Worm (Caenorhabditis elegans) whole organism, L3 larva: Measurements from ENCODE around the gene nhr-97.
A peak's percentile ranks its signal among the peaks of the same experiment; 100 is the strongest.

ENCODE experiments used
- R02D3.7 ChIP-seq: fragments of 150-350 bp; optimal IDR thresholded peaks from 2 replicates; lab custom pipeline; 2014; ENCODE audit warnings: missing biosample characterization, missing genetic modification characterization
- ZK546.5 ChIP-seq: sonication (generic microtip); optimal IDR thresholded peaks from 2 replicates; lab custom pipeline; 2017; ENCODE audit warnings: missing biosample characterization, missing genetic modification characterization
- aly-2 ChIP-seq: fragments of 150-350 bp; optimal IDR thresholded peaks from 2 replicates; lab custom pipeline; 2014; ENCODE audit warnings: missing biosample characterization, missing genetic modification characterization
- ama-1 ChIP-seq: fragments of 150-350 bp; optimal IDR thresholded peaks from 2 replicates; lab custom pipeline; 2018
- ceh-16 ChIP-seq: sonication (generic microtip); optimal IDR thresholded peaks from 2 replicates; lab custom pipeline; 2017; ENCODE audit warnings: missing biosample characterization, missing genetic modification characterization
- ceh-28 ChIP-seq: fragments of 150-350 bp; optimal IDR thresholded peaks from 2 replicates; lab custom pipeline; 2014; ENCODE audit warnings: missing biosample characterization, missing genetic modification reagents, missing genetic modification characterization
- ceh-82 ChIP-seq: fragments of 150-350 bp; optimal IDR thresholded peaks from 2 replicates; lab custom pipeline; 2014; ENCODE audit warnings: missing biosample characterization, missing genetic modification characterization
- ceh-9 ChIP-seq: sonication (generic microtip); optimal IDR thresholded peaks from 2 replicates; lab custom pipeline; 2018; ENCODE audit warnings: missing biosample characterization, missing genetic modification characterization
- daf-12 ChIP-seq: fragments of 150-350 bp; optimal IDR thresholded peaks from 2 replicates; lab custom pipeline; 2014; ENCODE audit warnings: missing biosample characterization, missing genetic modification reagents, missing genetic modification characterization
- egl-27 ChIP-seq: sonication (generic microtip); optimal IDR thresholded peaks from 4 replicates; lab custom pipeline; 2017; ENCODE audit warnings: missing biosample characterization, missing genetic modification reagents, missing genetic modification characterization
- egl-5 ChIP-seq: fragments of 150-350 bp; optimal IDR thresholded peaks from 2 replicates; lab custom pipeline; 2017; ENCODE audit warnings: missing biosample characterization, missing genetic modification reagents, missing genetic modification characterization, inconsistent platforms
- elt-1 ChIP-seq: fragments of 150-350 bp; optimal IDR thresholded peaks from 2 replicates; lab custom pipeline; 2014; ENCODE audit warnings: missing biosample characterization, missing genetic modification characterization
- elt-2 ChIP-seq: sonication (generic microtip); optimal IDR thresholded peaks from 2 replicates; lab custom pipeline; 2016; ENCODE audit warnings: missing genetic modification reagents, mild to moderate bottlenecking, missing genetic modification characterization, missing compliant biosample characterization
- elt-3 ChIP-seq, 3 experiments: fragments of 150-350 bp in 1 of 3; sonication (generic microtip) in 2 of 3; optimal IDR thresholded peaks; 2 replicates in 2 of 3; 4 replicates in 1 of 3; lab custom pipeline; 2014 to 2017; ENCODE audit warnings: missing biosample characterization in 3 of 3, missing genetic modification characterization in 3 of 3
- eor-1 ChIP-seq, 2 experiments: fragments of 150-350 bp; optimal IDR thresholded peaks; 2 replicates each; lab custom pipeline; 2014 to 2018; ENCODE audit warnings: missing biosample characterization in 2 of 2, missing genetic modification characterization in 2 of 2
- fkh-10 ChIP-seq: sonication (generic microtip); optimal IDR thresholded peaks from 2 replicates; lab custom pipeline; 2017; ENCODE audit warnings: missing biosample characterization, missing genetic modification reagents, missing genetic modification characterization
- fkh-2 ChIP-seq: fragments of 150-350 bp; optimal IDR thresholded peaks from 2 replicates; lab custom pipeline; 2014; ENCODE audit warnings: missing biosample characterization, missing genetic modification reagents, missing genetic modification characterization
- fos-1 ChIP-seq: fragments of 150-350 bp; optimal IDR thresholded peaks from 2 replicates; lab custom pipeline; 2014; ENCODE audit warnings: missing biosample characterization, missing genetic modification characterization
- hmg-11 ChIP-seq: sonication (generic microtip); optimal IDR thresholded peaks from 2 replicates; lab custom pipeline; 2016; ENCODE audit warnings: missing genetic modification characterization, missing compliant biosample characterization
- jun-1 ChIP-seq: fragments of 150-350 bp; optimal IDR thresholded peaks from 2 replicates; lab custom pipeline; 2014; ENCODE audit warnings: missing biosample characterization, missing genetic modification reagents, missing genetic modification characterization
- lin-15B ChIP-seq: fragments of 150-350 bp; optimal IDR thresholded peaks from 2 replicates; lab custom pipeline; 2014; ENCODE audit warnings: missing biosample characterization, missing genetic modification characterization
- lin-39 ChIP-seq: fragments of 150-350 bp; optimal IDR thresholded peaks from 2 replicates; lab custom pipeline; 2018; ENCODE audit warnings: missing biosample characterization, missing genetic modification reagents, missing genetic modification characterization
- lsy-12 ChIP-seq: sonication (generic microtip); optimal IDR thresholded peaks from 2 replicates; lab custom pipeline; 2016; ENCODE audit warnings: mild to moderate bottlenecking, missing genetic modification characterization, missing compliant biosample characterization
- mdl-1 ChIP-seq: fragments of 150-350 bp; optimal IDR thresholded peaks from 2 replicates; lab custom pipeline; 2014; ENCODE audit warnings: missing biosample characterization, missing genetic modification characterization
- mml-1 ChIP-seq: fragments of 150-350 bp; sonication (generic microtip); optimal IDR thresholded peaks from 3 replicates; lab custom pipeline; 2014; ENCODE audit warnings: missing biosample characterization, missing genetic modification characterization
- nfya-1 ChIP-seq: sonication (generic microtip); optimal IDR thresholded peaks from 2 replicates; lab custom pipeline; 2017; ENCODE audit warnings: missing genetic modification characterization, mild to moderate bottlenecking, missing compliant biosample characterization, antibody characterized with exemption, moderate library complexity; ENCODE audit not compliant: insufficient read depth
- nhr-11 ChIP-seq: fragments of 150-350 bp; optimal IDR thresholded peaks from 2 replicates; lab custom pipeline; 2014; ENCODE audit warnings: missing biosample characterization, missing genetic modification characterization
- nhr-12 ChIP-seq: fragments of 150-350 bp; optimal IDR thresholded peaks from 2 replicates; lab custom pipeline; 2014; ENCODE audit warnings: missing biosample characterization, missing genetic modification characterization
- nhr-23 ChIP-seq: fragments of 150-350 bp; optimal IDR thresholded peaks from 2 replicates; lab custom pipeline; 2014; ENCODE audit warnings: missing biosample characterization, missing genetic modification reagents, missing genetic modification characterization
- nhr-237 ChIP-seq: fragments of 150-350 bp; optimal IDR thresholded peaks from 2 replicates; lab custom pipeline; 2014; ENCODE audit warnings: missing biosample characterization, missing genetic modification characterization
- nhr-25 ChIP-seq: sonication (generic microtip); optimal IDR thresholded peaks from 2 replicates; lab custom pipeline; 2017; ENCODE audit warnings: missing biosample characterization, missing genetic modification characterization
- nhr-28 ChIP-seq: fragments of 150-350 bp; optimal IDR thresholded peaks from 2 replicates; lab custom pipeline; 2014; ENCODE audit warnings: missing biosample characterization, missing genetic modification characterization
- nhr-43 ChIP-seq: sonication (generic microtip); optimal IDR thresholded peaks from 2 replicates; lab custom pipeline; 2016; ENCODE audit warnings: mild to moderate bottlenecking, missing genetic modification characterization, missing compliant biosample characterization; ENCODE audit not compliant: poor library complexity, severe bottlenecking
- nhr-67 ChIP-seq: fragments of 150-350 bp; optimal IDR thresholded peaks from 2 replicates; lab custom pipeline; 2014; ENCODE audit warnings: missing biosample characterization, missing genetic modification characterization
- nhr-76 ChIP-seq: fragments of 150-350 bp; sonication (generic microtip); optimal IDR thresholded peaks from 5 replicates; lab custom pipeline; 2014; ENCODE audit warnings: missing biosample characterization, missing genetic modification characterization
- nhr-77 ChIP-seq: fragments of 150-350 bp; optimal IDR thresholded peaks from 2 replicates; lab custom pipeline; 2014; ENCODE audit warnings: missing biosample characterization, missing genetic modification characterization
- pha-4 ChIP-seq: fragments of 150-350 bp; optimal IDR thresholded peaks from 2 replicates; lab custom pipeline; 2014; ENCODE audit warnings: missing biosample characterization, missing genetic modification reagents, missing genetic modification characterization
- pqm-1 ChIP-seq: fragments of 150-350 bp; optimal IDR thresholded peaks from 2 replicates; lab custom pipeline; 2017; ENCODE audit warnings: missing biosample characterization, missing genetic modification characterization, inconsistent platforms
- sea-2 ChIP-seq: fragments of 150-350 bp; sonication (generic microtip); optimal IDR thresholded peaks from 4 replicates; lab custom pipeline; 2014; ENCODE audit warnings: missing biosample characterization, missing genetic modification reagents, missing genetic modification characterization
- skn-1 ChIP-seq: fragments of 150-350 bp; optimal IDR thresholded peaks from 2 replicates; lab custom pipeline; 2014; ENCODE audit warnings: missing biosample characterization, missing genetic modification characterization
- snpc-4 ChIP-seq: fragments of 150-350 bp; optimal IDR thresholded peaks from 2 replicates; lab custom pipeline; 2014; ENCODE audit warnings: missing biosample characterization, missing genetic modification characterization
- tbx-2 ChIP-seq: sonication (generic microtip); optimal IDR thresholded peaks from 2 replicates; lab custom pipeline; 2016; ENCODE audit warnings: mild to moderate bottlenecking, missing genetic modification characterization, missing compliant biosample characterization
- unc-39 ChIP-seq: sonication (generic microtip); optimal IDR thresholded peaks from 4 replicates; lab custom pipeline; 2017; ENCODE audit warnings: missing biosample characterization, missing genetic modification characterization
- unc-62 ChIP-seq: fragments of 150-350 bp; sonication (generic microtip); optimal IDR thresholded peaks from 4 replicates; lab custom pipeline; 2014; ENCODE audit warnings: missing biosample characterization, missing genetic modification reagents, missing genetic modification characterization
- zag-1 ChIP-seq: fragments of 150-350 bp; optimal IDR thresholded peaks from 2 replicates; lab custom pipeline; 2014; ENCODE audit warnings: missing biosample characterization, missing genetic modification characterization
- ztf-11 ChIP-seq: fragments of 150-350 bp; optimal IDR thresholded peaks from 2 replicates; lab custom pipeline; 2014; ENCODE audit warnings: missing biosample characterization, missing genetic modification characterization
- ztf-4 ChIP-seq: fragments of 150-350 bp; optimal IDR thresholded peaks from 2 replicates; lab custom pipeline; 2014; ENCODE audit warnings: missing biosample characterization, missing genetic modification characterization

The nhr-97 gene

DNA sequence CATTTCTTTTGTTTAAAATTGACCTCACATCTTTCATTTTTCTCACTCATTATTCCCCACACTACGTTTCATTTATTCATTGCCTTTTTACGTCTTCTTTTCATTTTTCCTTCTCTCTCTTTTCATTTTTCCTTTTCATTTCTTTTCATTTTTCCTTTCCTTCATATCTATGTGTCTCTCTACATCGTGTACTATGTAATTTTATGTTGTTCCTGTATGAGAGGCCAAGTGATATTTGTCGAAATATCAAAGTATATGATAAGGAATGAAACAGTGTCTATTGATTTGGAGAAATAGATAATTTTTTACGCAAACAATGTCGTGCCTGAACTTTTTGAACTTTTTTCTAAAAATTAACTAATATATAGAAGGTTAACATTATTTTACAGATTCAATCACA lies 41.0 kb upstream of the nhr-97 start (continued):
- TF ChIP-seq egl-5 (tag; lab: Kevin White, UChicago) (no peak), elt-3 (tag; optimal IDR thresholded peaks at IDR 0.05; lab: Kevin White, UChicago) (no peak), elt-1 (tag; lab: Kevin White, UChicago) (no peak), fkh-10 (no peak), ceh-82 (no peak), ZK546.5 (no peak)

DNA sequence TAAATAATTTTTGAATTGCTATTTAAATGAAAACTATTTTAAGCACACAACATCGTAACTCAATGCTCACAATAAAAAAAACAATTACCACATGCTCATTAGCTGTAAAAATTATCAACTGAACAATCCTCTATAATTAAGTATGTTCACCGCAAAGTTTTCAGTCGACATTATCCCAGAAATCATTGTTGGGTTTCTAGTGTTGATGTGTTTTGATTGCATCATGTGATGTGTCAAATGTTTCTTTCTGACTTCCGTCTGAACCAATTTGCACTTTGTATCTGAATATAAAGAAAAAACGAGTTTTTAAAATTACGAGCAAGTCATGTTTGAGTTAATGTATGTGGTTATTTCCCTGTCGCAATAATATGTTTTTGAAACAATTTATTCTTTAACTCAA lies 39.6 kb upstream of the nhr-97 start:
- no peak for TF ChIP-seq hmg-11 (tag; lab: Kevin White, UChicago)
- TF ChIP-seq egl-27 (tag; lab: Kevin White, UChicago) = no peak
- TF ChIP-seq skn-1 (tag; lab: Kevin White, UChicago) = peak; percentile 15
- no peak for TF ChIP-seq mdl-1 (tag; lab: Kevin White, UChicago)
- TF ChIP-seq nhr-76 (tag; lab: Kevin White, UChicago) = no peak
- TF ChIP-seq, all 47 proteins: peak for 1

DNA sequence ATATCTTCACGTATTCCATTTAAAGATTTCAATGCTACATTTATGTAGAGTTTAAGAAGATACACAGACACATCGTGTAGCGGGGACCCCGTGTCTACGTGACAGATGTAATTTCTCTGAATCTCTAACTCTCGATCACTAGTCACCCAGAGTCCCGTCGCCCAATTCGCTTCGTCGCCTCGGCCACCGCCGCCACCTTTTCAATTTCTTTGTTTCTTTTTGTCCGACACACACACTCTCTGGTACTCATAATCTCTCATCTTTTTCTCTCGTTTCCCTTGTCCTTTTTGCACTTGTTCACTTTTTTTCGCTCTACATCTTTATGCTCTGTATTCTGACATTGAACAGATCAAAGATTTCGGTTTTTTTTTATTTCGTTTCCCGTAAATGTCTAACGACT lies 39.0 kb upstream of the nhr-97 start:
- TF ChIP-seq nhr-43 (tag; lab: Kevin White, UChicago) (peak; percentile 57), hmg-11 (tag; lab: Kevin White, UChicago) (peak; percentile 68), ztf-11 (tag; lab: Kevin White, UChicago) (no peak), nfya-1 (tag; lab: Kevin White, UChicago) (peak; percentile 79), R02D3.7 (tag; lab: Kevin White, UChicago) (peak; percentile 4), egl-5 (tag; lab: Kevin White, UChicago) (peak; percentile 68), fkh-2 (tag; lab: Kevin White, UChicago) (no peak), sea-2 (GFP tag; lab: Kevin White, UChicago) (no peak), daf-12 (tag; lab: Kevin White, UChicago) (no peak), fos-1 (no peak), elt-3 (tag; optimal IDR thresholded peaks at IDR 0.05; lab: Kevin White, UChicago) (no peak), nhr-12 (tag; lab: Kevin White, UChicago) (no peak), tbx-2 (tag; lab: Kevin White, UChicago) (peak; percentile 37), nhr-25 (peak; percentile 77), ztf-4 (no peak), unc-39 (tag; lab: Kevin White, UChicago) (no peak), zag-1 (no peak), eor-1 (tag; optimal IDR thresholded peaks at IDR 0.05; lab: Kevin White, UChicago) (no peak), pha-4 (tag; lab: Kevin White, UChicago) (peak; percentile 90), nhr-11 (peak; percentile 5), aly-2 (no peak), fkh-10 (no peak), ZK546.5 (no peak), ceh-16 (tag; lab: Kevin White, UChicago) (no peak), ceh-28 (tag; lab: Kevin White, UChicago) (peak; percentile 52), ceh-82 (no peak), nhr-67 (tag; lab: Kevin White, UChicago) (no peak), ceh-9 (no peak), lin-15B (tag; lab: Kevin White, UChicago) (peak; percentile 54), nhr-76 (tag; lab: Kevin White, UChicago) (no peak), nhr-23 (tag; lab: Kevin White, UChicago) (peak; percentile 82), egl-27 (tag; lab: Kevin White, UChicago) (no peak), unc-62 (GFP tag; lab: Kevin White, UChicago) (no peak), mml-1 (tag; lab: Kevin White, UChicago) (no peak), elt-2 (peak; percentile 77), nhr-237 (tag; lab: Kevin White, UChicago) (no peak), mdl-1 (tag; lab: Kevin White, UChicago) (no peak), elt-1 (tag; lab: Kevin White, UChicago) (peak; percentile 23), nhr-28 (no peak), skn-1 (tag; lab: Kevin White, UChicago) (peak; percentile 99), pqm-1 (tag; lab: Kevin White, UChicago) (peak; percentile 80), lin-39 (tag; lab: Kevin White, UChicago) (peak; percentile 53), nhr-77 (tag; lab: Kevin White, UChicago) (no peak), ama-1 (lab: Kevin White, UChicago) (peak; percentile 86), lsy-12 (tag; lab: Kevin White, UChicago) (no peak), jun-1 (tag; lab: Kevin White, UChicago) (peak; percentile 76), snpc-4 (tag; lab: Kevin White, UChicago) (peak; percentile 32)
